Worm (Caenorhabditis elegans) whole organism, young adult: ENCODE data around the gene alx-1.

Source experiments
- B0261.1 ChIP-seq: sonication (generic microtip); optimal IDR thresholded peaks from 2 replicates; lab custom pipeline; 2016; ENCODE audit warnings: mild to moderate bottlenecking, missing genetic modification characterization, moderate library complexity, missing compliant biosample characterization
- ama-1 ChIP-seq, 3 experiments: fragments of 150-350 bp in 1 of 3; sonication (generic microtip) in 2 of 3; optimal IDR thresholded peaks; 2 replicates each; lab custom pipeline; 2014 to 2018; ENCODE audit warnings: missing biosample characterization in 2 of 3, missing genetic modification characterization in 2 of 3, missing genetic modification reagents in 2 of 3
- attf-3 ChIP-seq: fragments of 200-800 bp; sonication (Bioruptor generic); conservative IDR thresholded peaks from 2 replicates; pipeline ENCODE4 v1.3.6; 2022; ENCODE audit warnings: missing genetic modification reagents, missing genetic modification characterization, missing compliant biosample characterization
- attf-6 ChIP-seq: fragments of 200-800 bp; sonication (Bioruptor generic); IDR thresholded peaks from 2 replicates; pipeline ENCODE4 v1.3.6; 2022; ENCODE audit warnings: missing genetic modification reagents, missing genetic modification characterization, missing compliant biosample characterization
- bed-1 ChIP-seq: fragments of 200-800 bp; sonication (Bioruptor generic); IDR thresholded peaks from 2 replicates; pipeline ENCODE4 v1.3.6; 2022; ENCODE audit warnings: missing genetic modification reagents, missing genetic modification characterization, missing compliant biosample characterization
- cebp-2 ChIP-seq: fragments of 200-800 bp; sonication (Bioruptor generic); IDR thresholded peaks from 2 replicates; pipeline ENCODE4 v1.3.6; 2022; ENCODE audit warnings: missing genetic modification characterization, missing compliant biosample characterization
- hmg-1.2 ChIP-seq: fragments of 200-800 bp; sonication (Bioruptor generic); IDR thresholded peaks from 2 replicates; pipeline ENCODE4 v1.3.6; 2022; ENCODE audit warnings: missing genetic modification reagents, missing genetic modification characterization, missing compliant biosample characterization
- let-607 ChIP-seq, 2 experiments: fragments of 200-800 bp in 1 of 2; sonication (Bioruptor generic) in 1 of 2; sonication (generic microtip) in 1 of 2; optimal IDR thresholded peaks; 2 replicates each; lab custom pipeline; 2016 to 2018; ENCODE audit warnings: mild to moderate bottlenecking in 2 of 2, missing compliant biosample characterization in 2 of 2, missing genetic modification characterization in 2 of 2, moderate library complexity in 2 of 2, missing genotype in 1 of 2
- snpc-1.3 ChIP-seq: sonication (generic microtip); optimal IDR thresholded peaks from 2 replicates; lab custom pipeline; 2017; ENCODE audit warnings: missing genetic modification characterization, mild to moderate bottlenecking, missing compliant biosample characterization, antibody characterized with exemption, moderate library complexity, missing genotype, missing genetic modification reagents; ENCODE audit not compliant: insufficient read depth
- unc-62 ChIP-seq: fragments of 150-350 bp; optimal IDR thresholded peaks from 2 replicates; lab custom pipeline; 2014; ENCODE audit warnings: missing biosample characterization, missing genetic modification reagents, missing genetic modification characterization

DNA sequence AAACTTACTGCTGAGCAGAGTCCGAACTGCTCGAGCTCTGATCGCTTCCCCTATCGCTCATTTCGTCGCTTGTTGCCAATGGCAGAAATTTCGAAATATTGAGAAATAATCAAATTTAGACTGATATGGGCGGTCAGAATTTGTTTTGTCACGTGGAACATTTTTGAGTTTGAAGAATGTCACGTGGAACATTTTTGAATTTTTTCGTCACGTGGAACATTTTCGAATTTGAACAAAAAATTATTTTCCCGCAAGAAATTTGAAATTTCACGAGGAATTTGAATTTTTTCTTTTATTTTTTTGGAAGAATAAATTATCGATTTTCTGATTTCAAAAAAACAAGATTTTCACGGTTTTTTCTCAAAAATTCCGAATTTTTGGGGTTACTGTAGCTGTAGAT lies 53.0 kb downstream of the alx-1 start, which contains the start of gene fbxa-155:
- TF ChIP-seq bed-1 (no peak), snpc-1.3 (tag; lab: Kevin White, UChicago) (no peak), cebp-2 (no peak), let-607 (tag; optimal IDR thresholded peaks at IDR 0.05; lab: Kevin White, UChicago) (no peak), ama-1 (optimal IDR thresholded peaks at IDR 0.05; lab: Kevin White, UChicago) (no peak), ama-1 (GFP tag; optimal IDR thresholded peaks at IDR 0.05; lab: Kevin White, UChicago) (no peak), B0261.1 (tag; lab: Kevin White, UChicago) (no peak), unc-62 (no peak), hmg-1.2 (GFP tag; lab: Robert Waterston, UW) (no peak), attf-3 (GFP tag; lab: Robert Waterston, UW) (no peak), attf-6 (no peak)
